Fruit fly (Drosophila melanogaster) whole organism, larva: ENCODE data around the gene ck.
A peak's percentile ranks its signal among the peaks of the same experiment; 100 is the strongest.

Source experiments
- noc ChIP-seq: fragments of 200-800 bp; sonication (Bioruptor generic); optimal IDR thresholded peaks from 3 replicates; lab custom pipeline; 2019; ENCODE audit warnings: missing biosample characterization, mild to moderate bottlenecking, missing genetic modification characterization, moderate library complexity

The ck gene

DNA sequence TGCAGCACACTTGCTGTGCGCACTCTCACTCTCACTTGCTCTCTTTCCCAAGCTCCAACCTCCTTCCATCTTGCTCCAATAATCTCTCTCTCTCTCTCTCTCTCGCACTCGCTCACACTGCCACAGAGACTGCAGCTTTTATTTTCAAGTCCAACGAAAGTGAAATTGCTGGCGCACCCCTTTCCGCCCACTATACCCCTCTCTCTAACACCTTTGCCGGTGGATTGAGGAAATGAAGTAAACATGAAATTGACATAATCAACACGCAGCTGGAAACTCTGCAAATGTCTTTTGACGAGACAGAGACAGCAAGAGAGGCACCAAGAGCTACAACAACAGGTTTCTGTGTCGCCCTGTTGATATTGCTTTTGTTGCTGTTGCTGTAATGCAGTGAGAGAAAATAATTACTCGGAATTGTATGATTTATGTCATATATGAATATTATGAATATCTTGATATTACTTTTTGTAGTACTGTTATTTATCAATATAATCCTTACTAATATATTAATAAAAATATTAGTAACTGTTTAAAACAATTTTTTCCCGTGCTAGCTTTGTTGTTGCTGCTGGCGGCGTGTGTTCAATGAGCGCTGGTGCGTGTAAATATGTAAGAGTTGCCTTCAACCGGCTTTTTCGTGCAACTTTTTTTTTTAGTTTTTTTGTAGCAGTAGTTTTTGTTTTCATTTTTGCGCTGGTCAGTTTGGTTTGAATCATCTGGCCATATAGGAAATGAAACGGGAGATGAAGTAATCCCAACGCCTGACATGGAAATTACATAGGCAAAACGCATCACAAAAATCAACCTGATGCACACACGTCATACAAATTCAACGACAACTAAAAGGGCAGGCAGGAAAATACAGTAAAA, 61.8 kb downstream of the ck start:
- TF ChIP-seq noc (tag; lab: Kevin White, UChicago) = peak; percentile 38
